Fruit fly (Drosophila melanogaster) whole organism, embryonic: ENCODE measurements around the gene fred.
A peak's percentile ranks its signal among the peaks of the same experiment; 100 is the strongest.

Source experiments
- Asciz ChIP-seq: fragments of 200-800 bp; sonication (Bioruptor generic); optimal IDR thresholded peaks from 2 replicates; lab custom pipeline; 2017; ENCODE audit warnings: missing biosample characterization, mild to moderate bottlenecking, missing genetic modification characterization, missing genetic modification reagents
- Atf-2 ChIP-seq: fragments of 200-800 bp; sonication (Bioruptor generic); optimal IDR thresholded peaks from 2 replicates; lab custom pipeline; 2016; ENCODE audit warnings: missing biosample characterization, missing genetic modification characterization
- Blimp-1 ChIP-seq: fragments of 200-800 bp; sonication (Bioruptor generic); optimal IDR thresholded peaks from 3 replicates; lab custom pipeline; 2018; ENCODE audit warnings: missing biosample characterization, missing genetic modification characterization, mild to moderate bottlenecking, moderate library complexity, missing genetic modification reagents
- CG1024 ChIP-seq: fragments of 200-800 bp; sonication (Bioruptor generic); IDR thresholded peaks from 2 replicates; pipeline ENCODE4 v1.3.6; 2022; ENCODE audit warnings: missing biosample characterization, missing genetic modification characterization
- CG10321 ChIP-seq: fragments of 200-800 bp; sonication (Bioruptor generic); IDR thresholded peaks from 2 replicates; pipeline ENCODE4 v1.3.6; 2022; ENCODE audit warnings: missing biosample characterization, missing genetic modification characterization
- CG10543 ChIP-seq: fragments of 200-800 bp; sonication (Bioruptor generic); optimal IDR thresholded peaks from 3 replicates; lab custom pipeline; 2017; ENCODE audit warnings: missing biosample characterization, mild to moderate bottlenecking, missing genetic modification characterization, moderate library complexity
- CG11093 ChIP-seq: fragments of 200-800 bp; sonication (Bioruptor generic); IDR thresholded peaks from 3 replicates; pipeline ENCODE4 v1.3.6; 2022; ENCODE audit warnings: missing biosample characterization, missing genetic modification characterization
- CG11247 ChIP-seq: fragments of 200-800 bp; sonication (Bioruptor generic); IDR thresholded peaks from 2 replicates; pipeline ENCODE4 v1.3.6; 2022; ENCODE audit warnings: missing biosample characterization, missing genetic modification characterization
- CG11398 ChIP-seq: fragments of 200-800 bp; sonication (Bioruptor generic); optimal IDR thresholded peaks from 2 replicates; lab custom pipeline; 2016; ENCODE audit warnings: missing biosample characterization, missing genetic modification characterization
- CG12155 ChIP-seq: fragments of 200-800 bp; sonication (Bioruptor generic); optimal IDR thresholded peaks from 3 replicates; lab custom pipeline; 2016; ENCODE audit warnings: missing biosample characterization, missing genetic modification characterization
- CG12299 ChIP-seq: fragments of 200-800 bp; sonication (Bioruptor generic); optimal IDR thresholded peaks from 2 replicates; lab custom pipeline; 2018; ENCODE audit warnings: missing biosample characterization, mild to moderate bottlenecking, missing genetic modification characterization
- CG1529 ChIP-seq: fragments of 200-800 bp; sonication (Bioruptor generic); optimal IDR thresholded peaks from 3 replicates; lab custom pipeline; 2018; ENCODE audit warnings: missing biosample characterization, missing genetic modification characterization
- CG16815 ChIP-seq: fragments of 200-800 bp; sonication (Bioruptor generic); optimal IDR thresholded peaks from 3 replicates; lab custom pipeline; 2017; ENCODE audit warnings: missing biosample characterization, mild to moderate bottlenecking, missing genetic modification characterization
- CG17829 ChIP-seq: fragments of 200-800 bp; optimal IDR thresholded peaks from 2 replicates; lab custom pipeline; 2019; ENCODE audit warnings: missing biosample characterization, mild to moderate bottlenecking, missing genetic modification characterization, moderate library complexity
- CG18764 ChIP-seq: fragments of 200-800 bp; sonication (Bioruptor generic); optimal IDR thresholded peaks from 3 replicates; lab custom pipeline; 2016; ENCODE audit warnings: missing biosample characterization, missing genetic modification characterization
- CG2199 ChIP-seq: fragments of 200-800 bp; sonication (Bioruptor generic); IDR thresholded peaks from 3 replicates; pipeline ENCODE4 v1.3.6; 2022; ENCODE audit warnings: missing biosample characterization, missing genetic modification characterization
- CG33557 ChIP-seq: fragments of 200-800 bp; sonication (Bioruptor generic); optimal IDR thresholded peaks from 2 replicates; lab custom pipeline; 2019; ENCODE audit warnings: missing biosample characterization, mild to moderate bottlenecking, missing genetic modification characterization, moderate library complexity
- CG3407 ChIP-seq: fragments of 200-800 bp; sonication (Bioruptor generic); optimal IDR thresholded peaks from 2 replicates; lab custom pipeline; 2018; ENCODE audit warnings: missing biosample characterization, mild to moderate bottlenecking, missing genetic modification characterization
- CG4404 ChIP-seq: fragments of 200-800 bp; sonication (Bioruptor generic); IDR thresholded peaks from 2 replicates; pipeline ENCODE4 v1.3.6; 2022; ENCODE audit warnings: missing biosample characterization, missing genetic modification characterization
- CG4730 ChIP-seq: fragments of 200-800 bp; sonication (Bioruptor generic); IDR thresholded peaks from 2 replicates; pipeline ENCODE4 v1.3.6; 2022; ENCODE audit warnings: missing biosample characterization, missing genetic modification characterization
- CG4854 ChIP-seq: fragments of 200-800 bp; sonication (Bioruptor generic); optimal IDR thresholded peaks from 2 replicates; lab custom pipeline; 2016; ENCODE audit warnings: missing biosample characterization, missing genetic modification characterization, inconsistent platforms
- CG6272 ChIP-seq: fragments of 200-800 bp; sonication (Bioruptor generic); IDR thresholded peaks from 2 replicates; pipeline ENCODE4 v1.3.6; 2022; ENCODE audit warnings: missing biosample characterization, missing genetic modification characterization
- CG6813 ChIP-seq: fragments of 200-800 bp; sonication (Bioruptor generic); optimal IDR thresholded peaks from 2 replicates; lab custom pipeline; 2017; ENCODE audit warnings: missing biosample characterization, missing genetic modification characterization, mild to moderate bottlenecking, moderate library complexity, missing genetic modification reagents
- CG7786 ChIP-seq: fragments of 200-800 bp; sonication (Bioruptor generic); optimal IDR thresholded peaks from 2 replicates; lab custom pipeline; 2016; ENCODE audit warnings: missing biosample characterization, missing genetic modification characterization
- CG8359 ChIP-seq: fragments of 200-800 bp; sonication (Bioruptor generic); optimal IDR thresholded peaks from 2 replicates; lab custom pipeline; 2017; ENCODE audit warnings: missing biosample characterization, mild to moderate bottlenecking, missing genetic modification characterization, borderline replicate concordance
- CG8478 ChIP-seq: fragments of >200 bp; optimal IDR thresholded peaks from 2 replicates; lab custom pipeline; 2018
- CG9797 ChIP-seq: fragments of 200-800 bp; sonication (Bioruptor generic); optimal IDR thresholded peaks from 3 replicates; lab custom pipeline; 2018; ENCODE audit warnings: missing biosample characterization, mild to moderate bottlenecking, missing genetic modification characterization
- Dbx ChIP-seq: fragments of 200-800 bp; sonication (Bioruptor generic); IDR thresholded peaks from 3 replicates; pipeline ENCODE4 v1.3.6; 2022; ENCODE audit warnings: missing biosample characterization, missing genetic modification characterization
- E2f1 ChIP-seq: fragments of 200-800 bp; sonication (Bioruptor generic); IDR thresholded peaks from 2 replicates; pipeline ENCODE4 v1.3.6; 2022; ENCODE audit warnings: missing biosample characterization, missing genetic modification characterization
- Fer1 ChIP-seq: fragments of 200-800 bp; sonication (Bioruptor generic); optimal IDR thresholded peaks from 2 replicates; lab custom pipeline; 2017; ENCODE audit warnings: missing biosample characterization, mild to moderate bottlenecking, missing genetic modification characterization
- Fer2 ChIP-seq: fragments of 200-800 bp; sonication (Bioruptor generic); optimal IDR thresholded peaks from 2 replicates; lab custom pipeline; 2018; ENCODE audit warnings: missing biosample characterization, mild to moderate bottlenecking, missing genetic modification characterization, moderate library complexity
- Gsc ChIP-seq: fragments of 200-800 bp; sonication (Bioruptor generic); IDR thresholded peaks from 2 replicates; pipeline ENCODE4 v1.3.6; 2022; ENCODE audit warnings: missing biosample characterization, missing genetic modification characterization
- Hr78 ChIP-seq, 2 experiments: fragments of 200-800 bp in 1 of 2; fragments of >200 bp in 1 of 2; sonication (Bioruptor generic) in 1 of 2; optimal IDR thresholded peaks; 2 replicates each; lab custom pipeline; 2017 to 2019; ENCODE audit warnings: missing biosample characterization in 2 of 2, missing genetic modification characterization in 2 of 2, mild to moderate bottlenecking in 1 of 2, moderate library complexity in 1 of 2
- Med ChIP-seq: fragments of 200-800 bp; sonication (Bioruptor generic); peaks from one replicate; lab custom pipeline; 2016; ENCODE audit warnings: missing biosample characterization, missing genetic modification characterization, mild to moderate bottlenecking, inconsistent platforms, moderate library complexity
- Ssrp ChIP-seq: fragments of 200-800 bp; sonication (Bioruptor generic); optimal IDR thresholded peaks from 2 replicates; lab custom pipeline; 2018; ENCODE audit warnings: missing biosample characterization, mild to moderate bottlenecking, missing genetic modification characterization, moderate library complexity
- Taf1 ChIP-seq: fragments of 200-800 bp; sonication (Bioruptor generic); IDR thresholded peaks from 2 replicates; pipeline ENCODE4 v1.3.6; 2022; ENCODE audit warnings: missing biosample characterization, missing genetic modification characterization
- Usf ChIP-seq: fragments of 200-800 bp; sonication (Bioruptor generic); optimal IDR thresholded peaks from 2 replicates; lab custom pipeline; 2017; ENCODE audit warnings: missing genotype, missing biosample characterization, missing genetic modification characterization
- Xbp1 ChIP-seq: fragments of 200-800 bp; sonication (Bioruptor generic); optimal IDR thresholded peaks from 3 replicates; lab custom pipeline; 2016; ENCODE audit warnings: missing biosample characterization, mild to moderate bottlenecking, missing genetic modification characterization
- danr ChIP-seq: fragments of 200-800 bp; sonication (Bioruptor generic); IDR thresholded peaks from 2 replicates; pipeline ENCODE4 v1.3.6; 2022; ENCODE audit warnings: missing biosample characterization, missing genetic modification characterization
- gcm2 ChIP-seq: fragments of 200-800 bp; sonication (Bioruptor generic); optimal IDR thresholded peaks from 2 replicates; lab custom pipeline; 2016; ENCODE audit warnings: missing biosample characterization, missing genetic modification characterization
- lbe ChIP-seq: fragments of 200-800 bp; sonication (Bioruptor generic); optimal IDR thresholded peaks from 2 replicates; lab custom pipeline; 2016; ENCODE audit warnings: missing biosample characterization, mild to moderate bottlenecking, missing genetic modification characterization
- lilli ChIP-seq: fragments of 200-800 bp; sonication (Bioruptor generic); optimal IDR thresholded peaks from 3 replicates; lab custom pipeline; 2016; ENCODE audit warnings: missing biosample characterization, missing genetic modification characterization
- lov ChIP-seq, 2 experiments: fragments of 200-800 bp in 1 of 2; fragments of >200 bp in 1 of 2; sonication (Bioruptor generic) in 1 of 2; IDR thresholded peaks in 1 of 2; optimal IDR thresholded peaks in 1 of 2; 2 replicates in 1 of 2; 3 replicates in 1 of 2; pipeline versions ENCODE4 v1.3.6 to Lab custom; 2017 to 2022; ENCODE audit warnings: missing biosample characterization in 1 of 2, missing genetic modification characterization in 1 of 2
- mirr ChIP-seq: fragments of 200-800 bp; sonication (Bioruptor generic); optimal IDR thresholded peaks from 3 replicates; lab custom pipeline; 2018; ENCODE audit warnings: missing biosample characterization, mild to moderate bottlenecking, missing genetic modification characterization
- onecut ChIP-seq: fragments of 200-800 bp; sonication (Bioruptor generic); IDR thresholded peaks from 2 replicates; pipeline ENCODE4 v1.3.6; 2022; ENCODE audit warnings: missing biosample characterization, missing genetic modification characterization
- row ChIP-seq: fragments of 200-800 bp; sonication (Bioruptor generic); IDR thresholded peaks from 3 replicates; pipeline ENCODE4 v1.3.6; 2022; ENCODE audit warnings: missing biosample characterization, missing genetic modification characterization
- salm ChIP-seq: fragments of 200-800 bp; sonication (Bioruptor generic); optimal IDR thresholded peaks from 2 replicates; lab custom pipeline; 2018; ENCODE audit warnings: missing biosample characterization, mild to moderate bottlenecking, missing genetic modification characterization
- so ChIP-seq: fragments of 200-800 bp; sonication (Bioruptor generic); IDR thresholded peaks from 3 replicates; pipeline ENCODE4 v1.3.6; 2022; ENCODE audit warnings: missing biosample characterization, missing genetic modification characterization
- vnd ChIP-seq: fragments of 200-800 bp; sonication (Bioruptor generic); IDR thresholded peaks from 3 replicates; pipeline ENCODE4 v1.3.6; 2022; ENCODE audit warnings: missing biosample characterization, missing genetic modification characterization; ENCODE audit not compliant: partially characterized antibody

Gene fred

DNA sequence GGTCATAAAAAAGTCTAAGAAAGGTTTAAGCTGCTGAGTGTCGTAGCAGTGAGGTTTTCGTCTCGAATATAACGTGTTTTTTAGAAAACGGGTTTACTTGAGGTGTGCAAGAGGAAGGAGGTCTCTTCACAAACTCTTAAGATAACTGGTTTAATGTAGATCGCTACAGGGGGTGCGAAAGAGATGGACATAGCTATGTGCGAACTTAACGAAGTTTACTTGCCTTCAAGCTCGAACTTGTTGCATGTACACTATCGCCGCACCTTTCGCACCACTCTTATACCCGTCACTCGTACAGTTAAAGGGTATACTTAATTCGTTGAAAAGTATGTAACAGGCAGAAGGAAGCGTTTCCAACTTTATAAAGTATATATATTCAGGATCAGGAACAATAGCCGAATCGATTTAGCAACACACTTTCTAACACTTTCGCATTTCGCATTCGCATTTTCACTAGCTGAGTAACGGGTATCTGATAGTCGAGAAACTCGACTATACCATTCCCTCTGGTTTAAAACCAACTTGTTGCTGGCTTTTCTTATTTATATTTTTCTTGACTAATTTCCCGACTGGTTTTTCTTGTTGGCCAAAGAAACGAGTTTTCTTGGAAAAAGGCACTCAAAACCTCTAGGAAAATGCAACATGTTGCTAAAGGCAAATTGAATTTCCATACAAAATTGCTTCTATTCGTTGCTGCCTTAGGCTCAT lies 38.9 kb upstream of the fred start (continued):
- TF ChIP-seq CG6813 (GFP tag; lab: Kevin White, UChicago) (peak; percentile 76), CG6272 (no peak; the same call in none of the 2 replicates), so (GFP tag; lab: Robert Waterston, UW) (peak; percentile 68; the same call in 1 of the 3 replicates), CG12299 (peak; percentile 26), Usf (GFP tag; lab: Kevin White, UChicago) (peak; percentile 65), CG3407 (GFP tag; lab: Kevin White, UChicago) (peak; percentile 68), Hr78 (GFP tag; optimal IDR thresholded peaks at IDR 0.05; lab: Kevin White, UChicago) (no peak), Med (peak; percentile 97), onecut (GFP tag; lab: Robert Waterston, UW) (peak; percentile 78), CG11247 (peak; percentile 76), CG33557 (GFP tag; lab: Kevin White, UChicago) (peak; percentile 90), Ssrp (tag; lab: Kevin White, UChicago) (peak; percentile 86), CG1529 (peak; percentile 79), CG4730 (GFP tag; lab: Robert Waterston, UW) (peak; percentile 75), lov (optimal IDR thresholded peaks at IDR 0.05; lab: Kevin White, UChicago) (no peak), lov (GFP tag; IDR thresholded peaks at IDR 0.05; lab: Robert Waterston, UW) (peak; percentile 86), CG8478 (lab: Kevin White, UChicago) (no peak), CG11398 (GFP tag; lab: Kevin White, UChicago) (peak; percentile 67), Taf1 (GFP tag; lab: Robert Waterston, UW) (peak; percentile 21; the same call in 1 of the 2 replicates), E2f1 (GFP tag; lab: Robert Waterston, UW) (peak; percentile 88), Fer1 (GFP tag; lab: Kevin White, UChicago) (peak; percentile 26), vnd (peak; percentile 85), CG1024 (GFP tag; lab: Robert Waterston, UW) (peak; percentile 66), salm (peak; percentile 70), CG8359 (GFP tag; lab: Kevin White, UChicago) (peak; percentile 58), CG4854 (GFP tag; lab: Kevin White, UChicago) (peak; percentile 75), CG11093 (GFP tag; lab: Robert Waterston, UW) (peak; percentile 84), Fer2 (peak; percentile 27), row (GFP tag; lab: Robert Waterston, UW) (peak; percentile 91), lbe (GFP tag; lab: Kevin White, UChicago) (no peak), Dbx (GFP tag; lab: Robert Waterston, UW) (peak; percentile 77; the same call in 2 of the 3 replicates), CG10321 (peak; percentile 62), gcm2 (GFP tag; lab: Kevin White, UChicago) (peak; percentile 53), CG12155 (peak; percentile 62), CG16815 (GFP tag; lab: Kevin White, UChicago) (peak; percentile 74), CG2199 (GFP tag; lab: Robert Waterston, UW) (peak; percentile 91), Gsc (no peak), Xbp1 (GFP tag; lab: Kevin White, UChicago) (peak; percentile 87), CG17829 (tag; lab: Kevin White, UChicago) (peak; percentile 92), CG4404 (peak; percentile 72), Asciz (GFP tag; lab: Kevin White, UChicago) (peak; percentile 77), lilli (peak; percentile 70), Atf-2 (GFP tag; lab: Kevin White, UChicago) (peak; percentile 71), CG18764 (peak; percentile 66), Blimp-1 (peak; percentile 80), CG9797 (GFP tag; lab: Kevin White, UChicago) (no peak), danr (peak; percentile 69; the same call in 1 of the 2 replicates), CG7786 (GFP tag; lab: Kevin White, UChicago) (peak; percentile 52), CG10543 (peak; percentile 17), mirr (GFP tag; lab: Kevin White, UChicago) (no peak)
